Fruit fly (Drosophila melanogaster) whole organism, wandering third instar larva: ENCODE results near the gene CG34433.

ENCODE experiments used
- Abd-B ChIP-seq: fragments of >200 bp; optimal IDR thresholded peaks from 2 replicates; lab custom pipeline; 2017; ENCODE audit warnings: missing biosample characterization, missing genetic modification characterization
- Mio ChIP-seq: sonication (Bioruptor generic); optimal IDR thresholded peaks from 2 replicates; lab custom pipeline; 2016; ENCODE audit warnings: missing biosample characterization, missing genetic modification characterization
- fru ChIP-seq: fragments of 200-800 bp; sonication (Bioruptor generic); optimal IDR thresholded peaks from 3 replicates; lab custom pipeline; 2016; ENCODE audit warnings: missing biosample characterization, mild to moderate bottlenecking, missing genetic modification characterization
- lola ChIP-seq: fragments of >200 bp; optimal IDR thresholded peaks from 2 replicates; lab custom pipeline; 2017; ENCODE audit warnings: missing biosample characterization, missing genetic modification characterization
- pan ChIP-seq: fragments of >200 bp; optimal IDR thresholded peaks from 2 replicates; lab custom pipeline; 2017
- tai ChIP-seq: sonication (Bioruptor generic); optimal IDR thresholded peaks from 2 replicates; lab custom pipeline; 2016; ENCODE audit warnings: missing biosample characterization, missing genetic modification characterization

DNA sequence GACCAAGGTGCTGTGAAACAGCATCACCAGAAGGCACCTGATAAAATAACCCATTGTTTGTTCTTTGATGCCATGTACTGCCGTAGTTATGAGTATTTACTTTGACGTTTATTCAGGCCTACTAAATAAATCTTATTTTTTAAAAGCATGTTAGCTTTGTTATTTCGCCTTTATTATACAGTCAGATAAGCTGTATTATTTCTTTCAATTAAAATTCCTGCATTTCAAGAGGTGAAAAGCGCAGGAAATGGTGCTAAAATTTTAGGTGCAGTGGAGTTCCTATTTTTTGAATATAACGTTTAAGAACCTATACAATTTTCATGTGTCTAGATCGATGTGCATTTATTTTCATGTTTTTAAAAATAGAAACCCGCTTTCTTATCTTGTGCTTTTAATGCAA is 4.0 kb upstream of the CG34433 start, which contains the start of gene CG31013:
- no peak for TF ChIP-seq fru (GFP tag; lab: Kevin White, UChicago)
- TF ChIP-seq tai (GFP tag; lab: Kevin White, UChicago) = no peak
- no peak for TF ChIP-seq pan (lab: Kevin White, UChicago)
- no peak for TF ChIP-seq Mio (GFP tag; lab: Kevin White, UChicago)
- no peak for TF ChIP-seq Abd-B (GFP tag; lab: Kevin White, UChicago)
- TF ChIP-seq lola = no peak
